Fruit fly (Drosophila melanogaster) whole organism, embryonic: ENCODE data around the gene CG6972.

Experiments used
- BtbVII ChIP-seq: fragments of 200-800 bp; sonication (Bioruptor generic); optimal IDR thresholded peaks from 3 replicates; lab custom pipeline; 2017; ENCODE audit warnings: missing biosample characterization, mild to moderate bottlenecking, missing genetic modification characterization
- Bteb2 ChIP-seq: fragments of 200-800 bp; sonication (Bioruptor generic); optimal IDR thresholded peaks from 2 replicates; lab custom pipeline; 2016; ENCODE audit warnings: missing biosample characterization, missing genetic modification characterization
- CG11085 ChIP-seq: fragments of 200-800 bp; sonication (Bioruptor generic); IDR thresholded peaks from 2 replicates; pipeline ENCODE4 v1.3.6; 2022; ENCODE audit warnings: missing biosample characterization, missing genetic modification characterization
- CG11247 ChIP-seq: fragments of 200-800 bp; sonication (Bioruptor generic); IDR thresholded peaks from 2 replicates; pipeline ENCODE4 v1.3.6; 2022; ENCODE audit warnings: missing biosample characterization, missing genetic modification characterization
- CG11695 ChIP-seq: fragments of 200-800 bp; sonication (Bioruptor generic); IDR thresholded peaks from 3 replicates; pipeline ENCODE4 v1.3.6; 2022; ENCODE audit warnings: missing biosample characterization, missing genetic modification characterization
- CG12104 ChIP-seq: fragments of 200-800 bp; sonication (Bioruptor generic); optimal IDR thresholded peaks from 3 replicates; lab custom pipeline; 2016; ENCODE audit warnings: missing biosample characterization, missing genetic modification characterization
- CG14710 ChIP-seq: fragments of 200-800 bp; sonication (Bioruptor generic); optimal IDR thresholded peaks from 3 replicates; lab custom pipeline; 2019; ENCODE audit warnings: missing biosample characterization, mild to moderate bottlenecking, missing genetic modification characterization, moderate library complexity
- CG15601 ChIP-seq: fragments of 200-800 bp; sonication (Bioruptor generic); optimal IDR thresholded peaks from 3 replicates; lab custom pipeline; 2019; ENCODE audit warnings: missing biosample characterization, mild to moderate bottlenecking, missing genetic modification characterization, moderate library complexity
- CG17612 ChIP-seq: fragments of 200-800 bp; sonication (Bioruptor generic); IDR thresholded peaks from 2 replicates; pipeline ENCODE4 v1.3.6; 2022; ENCODE audit warnings: missing biosample characterization, missing genetic modification characterization
- CG18619 ChIP-seq: fragments of 200-800 bp; sonication (Bioruptor generic); optimal IDR thresholded peaks from 3 replicates; lab custom pipeline; 2017; ENCODE audit warnings: missing biosample characterization, mild to moderate bottlenecking, missing genetic modification characterization
- CG2116 ChIP-seq: fragments of 200-800 bp; sonication (Bioruptor generic); optimal IDR thresholded peaks from 3 replicates; lab custom pipeline; 2018; ENCODE audit warnings: missing biosample characterization, mild to moderate bottlenecking, missing genetic modification characterization
- CG2199 ChIP-seq: fragments of 200-800 bp; sonication (Bioruptor generic); IDR thresholded peaks from 3 replicates; pipeline ENCODE4 v1.3.6; 2022; ENCODE audit warnings: missing biosample characterization, missing genetic modification characterization
- CG33557 ChIP-seq: fragments of 200-800 bp; sonication (Bioruptor generic); optimal IDR thresholded peaks from 2 replicates; lab custom pipeline; 2019; ENCODE audit warnings: missing biosample characterization, mild to moderate bottlenecking, missing genetic modification characterization, moderate library complexity
- CG3995 ChIP-seq: fragments of 200-800 bp; sonication (Bioruptor generic); optimal IDR thresholded peaks from 3 replicates; lab custom pipeline; 2016; ENCODE audit warnings: missing biosample characterization, missing genetic modification characterization
- CG6683 ChIP-seq: fragments of 200-800 bp; sonication (Bioruptor generic); optimal IDR thresholded peaks from 2 replicates; lab custom pipeline; 2017; ENCODE audit warnings: missing biosample characterization, mild to moderate bottlenecking, missing genetic modification characterization, missing genetic modification reagents
- CG6689 ChIP-seq: fragments of 200-800 bp; sonication (Bioruptor generic); IDR thresholded peaks from 2 replicates; pipeline ENCODE4 v1.3.6; 2022; ENCODE audit warnings: missing biosample characterization, missing genetic modification characterization
- CG6791 ChIP-seq: fragments of 200-800 bp; sonication (Bioruptor generic); IDR thresholded peaks from 3 replicates; pipeline ENCODE4 v1.3.6; 2022; ENCODE audit warnings: missing biosample characterization, missing genetic modification characterization; ENCODE audit not compliant: partially characterized antibody
- CG8478 ChIP-seq: fragments of >200 bp; optimal IDR thresholded peaks from 2 replicates; lab custom pipeline; 2018
- CG9817 ChIP-seq: fragments of 200-800 bp; sonication (Bioruptor generic); optimal IDR thresholded peaks from 2 replicates; lab custom pipeline; 2018; ENCODE audit warnings: missing biosample characterization, mild to moderate bottlenecking, missing genetic modification characterization, moderate library complexity
- Dad ChIP-seq: fragments of 200-800 bp; sonication (Bioruptor generic); optimal IDR thresholded peaks from 3 replicates; lab custom pipeline; 2016; ENCODE audit warnings: missing biosample characterization, missing genetic modification characterization
- Dbx ChIP-seq: fragments of 200-800 bp; sonication (Bioruptor generic); IDR thresholded peaks from 3 replicates; pipeline ENCODE4 v1.3.6; 2022; ENCODE audit warnings: missing biosample characterization, missing genetic modification characterization
- Doc3 ChIP-seq: fragments of 200-800 bp; sonication (Bioruptor generic); IDR thresholded peaks from 3 replicates; pipeline ENCODE4 v1.3.6; 2022; ENCODE audit warnings: missing biosample characterization, missing genetic modification characterization; ENCODE audit not compliant: partially characterized antibody
- Drgx ChIP-seq: fragments of 200-800 bp; sonication (Bioruptor generic); IDR thresholded peaks from 2 replicates; pipeline ENCODE4 v1.3.6; 2022; ENCODE audit warnings: missing biosample characterization, missing genetic modification characterization
- Hand ChIP-seq: fragments of 200-800 bp; sonication (Bioruptor generic); optimal IDR thresholded peaks from 2 replicates; lab custom pipeline; 2017; ENCODE audit warnings: mild to moderate bottlenecking, missing biosample characterization, missing genetic modification reagents, missing genetic modification characterization
- Hr39 ChIP-seq: fragments of >200 bp; optimal IDR thresholded peaks from 2 replicates; lab custom pipeline; 2017
- Jarid2 ChIP-seq: fragments of 200-800 bp; sonication (Bioruptor generic); optimal IDR thresholded peaks from 3 replicates; lab custom pipeline; 2017; ENCODE audit warnings: mild to moderate bottlenecking, missing biosample characterization, missing genetic modification reagents, missing genetic modification characterization
- Lim3 ChIP-seq: fragments of 200-800 bp; sonication (Bioruptor generic); IDR thresholded peaks from 2 replicates; pipeline ENCODE4 v1.3.6; 2022; ENCODE audit warnings: missing biosample characterization, missing genetic modification characterization
- Med ChIP-seq: fragments of 200-800 bp; sonication (Bioruptor generic); peaks from one replicate; lab custom pipeline; 2016; ENCODE audit warnings: missing biosample characterization, missing genetic modification characterization, mild to moderate bottlenecking, inconsistent platforms, moderate library complexity
- Opbp ChIP-seq: fragments of 200-800 bp; sonication (Bioruptor generic); IDR thresholded peaks from 3 replicates; pipeline ENCODE4 v1.3.6; 2022; ENCODE audit warnings: missing biosample characterization, missing genetic modification characterization; ENCODE audit not compliant: partially characterized antibody
- Rfx ChIP-seq: fragments of 200-800 bp; sonication (Bioruptor generic); IDR thresholded peaks from 2 replicates; pipeline ENCODE4 v1.3.6; 2022; ENCODE audit warnings: missing biosample characterization, missing genetic modification characterization
- Rx ChIP-seq: fragments of 200-800 bp; sonication (Bioruptor generic); IDR thresholded peaks from 2 replicates; pipeline ENCODE4 v1.3.6; 2022; ENCODE audit warnings: missing biosample characterization, missing genetic modification characterization
- Scr ChIP-seq: fragments of 200-800 bp; sonication (Bioruptor generic); IDR thresholded peaks from 2 replicates; pipeline ENCODE4 v1.3.6; 2022; ENCODE audit warnings: missing biosample characterization, missing genetic modification characterization; ENCODE audit not compliant: partially characterized antibody
- ash1 ChIP-seq: fragments of 200-800 bp; sonication (Bioruptor generic); optimal IDR thresholded peaks from 2 replicates; lab custom pipeline; 2018; ENCODE audit warnings: missing biosample characterization, mild to moderate bottlenecking, missing genetic modification characterization
- bbx ChIP-seq: fragments of 200-800 bp; sonication (Bioruptor generic); IDR thresholded peaks from 2 replicates; pipeline ENCODE4 v1.3.6; 2022; ENCODE audit warnings: missing biosample characterization, missing genetic modification characterization; ENCODE audit not compliant: partially characterized antibody
- chinmo ChIP-seq: fragments of 200-800 bp; sonication (Bioruptor generic); IDR thresholded peaks from 4 replicates; pipeline ENCODE4 v1.3.6; 2022; ENCODE audit warnings: missing biosample characterization, missing genetic modification characterization; ENCODE audit not compliant: partially characterized antibody
- corto ChIP-seq: fragments of 200-800 bp; sonication (Bioruptor generic); optimal IDR thresholded peaks from 2 replicates; lab custom pipeline; 2016; ENCODE audit warnings: missing biosample characterization, mild to moderate bottlenecking, missing genetic modification characterization, moderate library complexity
- dm ChIP-seq: fragments of 200-800 bp; sonication (Bioruptor generic); optimal IDR thresholded peaks from 3 replicates; lab custom pipeline; 2016; ENCODE audit warnings: missing biosample characterization, missing genetic modification characterization
- fd96Cb ChIP-seq: fragments of 200-800 bp; sonication (Bioruptor generic); optimal IDR thresholded peaks from 2 replicates; lab custom pipeline; 2018; ENCODE audit warnings: missing biosample characterization, mild to moderate bottlenecking, missing genetic modification characterization, moderate library complexity
- ftz-f1 ChIP-seq: fragments of 200-800 bp; sonication (Bioruptor generic); optimal IDR thresholded peaks from 2 replicates; lab custom pipeline; 2016; ENCODE audit warnings: missing biosample characterization, missing genetic modification characterization
- grau ChIP-seq: fragments of 200-800 bp; optimal IDR thresholded peaks from 3 replicates; lab custom pipeline; 2019; ENCODE audit warnings: missing biosample characterization, mild to moderate bottlenecking, missing genetic modification characterization, moderate library complexity
- grn ChIP-seq: fragments of 200-800 bp; sonication (Bioruptor generic); optimal IDR thresholded peaks from 3 replicates; lab custom pipeline; 2017; ENCODE audit warnings: missing biosample characterization, missing genetic modification characterization
- gsb ChIP-seq: fragments of 200-800 bp; sonication (Bioruptor generic); IDR thresholded peaks from 2 replicates; pipeline ENCODE4 v1.3.6; 2022; ENCODE audit warnings: missing biosample characterization, missing genetic modification characterization
- h ChIP-seq: fragments of >200 bp; optimal IDR thresholded peaks from 2 replicates; lab custom pipeline; 2017
- ind ChIP-seq: fragments of 200-800 bp; sonication (Bioruptor generic); optimal IDR thresholded peaks from 3 replicates; lab custom pipeline; 2016; ENCODE audit warnings: missing biosample characterization, missing genetic modification characterization
- lab ChIP-seq: fragments of 200-800 bp; sonication (Bioruptor generic); optimal IDR thresholded peaks from 3 replicates; lab custom pipeline; 2017; ENCODE audit warnings: missing biosample characterization, missing genetic modification characterization, mild to moderate bottlenecking, moderate library complexity, missing genetic modification reagents
- pnt ChIP-seq: fragments of 200-800 bp; sonication (Bioruptor generic); optimal IDR thresholded peaks from 3 replicates; lab custom pipeline; 2016; ENCODE audit warnings: missing biosample characterization, missing genetic modification characterization
- sd ChIP-seq: fragments of 200-800 bp; sonication (Bioruptor generic); optimal IDR thresholded peaks from 3 replicates; lab custom pipeline; 2018; ENCODE audit warnings: missing biosample characterization, mild to moderate bottlenecking, missing genetic modification characterization, moderate library complexity
- tin ChIP-seq: fragments of 200-800 bp; sonication (Bioruptor generic); optimal IDR thresholded peaks from 3 replicates; lab custom pipeline; 2016; ENCODE audit warnings: missing biosample characterization, missing genetic modification characterization
- tll ChIP-seq, 2 experiments: fragments of 200-800 bp in 1 of 2; fragments of >200 bp in 1 of 2; sonication (Bioruptor generic) in 1 of 2; optimal IDR thresholded peaks; 2 replicates each; lab custom pipeline; 2017 to 2019; ENCODE audit warnings: missing biosample characterization in 2 of 2, missing genetic modification characterization in 2 of 2, mild to moderate bottlenecking in 1 of 2, moderate library complexity in 1 of 2
- trh ChIP-seq: fragments of 200-800 bp; sonication (Bioruptor generic); optimal IDR thresholded peaks from 2 replicates; lab custom pipeline; 2016; ENCODE audit warnings: missing biosample characterization, missing genetic modification characterization
- tup ChIP-seq: fragments of 200-800 bp; sonication (Bioruptor generic); optimal IDR thresholded peaks from 2 replicates; lab custom pipeline; 2016; ENCODE audit warnings: missing biosample characterization, mild to moderate bottlenecking, missing genetic modification characterization, moderate library complexity
- zen ChIP-seq: fragments of 200-800 bp; sonication (Bioruptor generic); optimal IDR thresholded peaks from 3 replicates; lab custom pipeline; 2018; ENCODE audit warnings: missing biosample characterization, mild to moderate bottlenecking, missing genetic modification characterization, moderate library complexity

Gene CG6972

DNA sequence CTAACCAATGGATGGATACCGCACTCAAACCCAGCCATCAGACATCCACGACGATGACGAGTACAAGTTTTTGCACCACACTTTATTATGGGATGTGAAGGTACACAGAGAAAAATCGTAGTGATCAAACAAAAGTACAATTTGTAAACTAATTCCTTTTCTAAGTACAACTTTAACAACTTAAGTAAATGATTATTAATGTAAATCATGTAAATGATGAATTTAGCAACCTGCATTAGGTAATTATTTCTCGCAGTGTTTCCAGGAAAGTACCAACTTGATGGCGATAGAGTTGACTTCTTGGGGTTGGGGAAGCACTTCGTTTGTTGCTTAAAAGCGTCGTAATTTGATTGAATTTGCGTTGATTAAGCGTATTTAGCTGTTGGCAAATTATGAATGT lies 38.7 kb upstream of the CG6972 start (continued):
- TF ChIP-seq bbx (GFP tag; lab: Robert Waterston, UW): no peak
- no peak for TF ChIP-seq Drgx
- no peak for TF ChIP-seq CG11247 (GFP tag; lab: Robert Waterston, UW)
- TF ChIP-seq CG11085 (GFP tag; lab: Robert Waterston, UW): no peak
- peak; percentile 75 for TF ChIP-seq lab (GFP tag; lab: Kevin White, UChicago)
- peak; percentile 44 for TF ChIP-seq tin (GFP tag; lab: Kevin White, UChicago)
- TF ChIP-seq BtbVII (GFP tag; lab: Kevin White, UChicago): peak; percentile 55
- TF ChIP-seq CG14710 (tag; lab: Kevin White, UChicago): peak; percentile 29
- TF ChIP-seq tup (GFP tag; lab: Kevin White, UChicago): peak; percentile 47
- TF ChIP-seq Dad (GFP tag; lab: Kevin White, UChicago): no peak
- TF ChIP-seq CG33557 (GFP tag; lab: Kevin White, UChicago): no peak
- peak; percentile 72 for TF ChIP-seq grau (tag; lab: Kevin White, UChicago)
- no peak for TF ChIP-seq corto (GFP tag; lab: Kevin White, UChicago)
- no peak for TF ChIP-seq Scr
- TF ChIP-seq CG6791: no peak
- no peak for TF ChIP-seq CG17612 (GFP tag; lab: Robert Waterston, UW)
- peak; percentile 2 for TF ChIP-seq CG2116 (GFP tag; lab: Kevin White, UChicago)
- no peak for TF ChIP-seq zen (tag; lab: Kevin White, UChicago)
- peak; percentile 45 for TF ChIP-seq Hand (GFP tag; lab: Kevin White, UChicago)
- peak; percentile 70 for TF ChIP-seq CG9817 (tag; lab: Kevin White, UChicago)
- TF ChIP-seq grn: no peak
- no peak for TF ChIP-seq dm (GFP tag; lab: Kevin White, UChicago)
- TF ChIP-seq CG6689 (GFP tag; lab: Robert Waterston, UW): peak; percentile 54; the same call in 1 of the 2 replicates
- TF ChIP-seq tll (GFP tag; optimal IDR thresholded peaks at IDR 0.05; lab: Kevin White, UChicago): no peak
- TF ChIP-seq Opbp (GFP tag; lab: Robert Waterston, UW): no peak
- no peak for TF ChIP-seq chinmo
- TF ChIP-seq Med: peak; percentile 89
- TF ChIP-seq Rx (GFP tag; lab: Robert Waterston, UW): no peak
- peak; percentile 33; the same call in 1 of the 3 replicates for TF ChIP-seq CG11695 (GFP tag; lab: Robert Waterston, UW)
- TF ChIP-seq h (lab: Kevin White, UChicago): no peak
- no peak for TF ChIP-seq CG6683 (GFP tag; lab: Kevin White, UChicago)
- TF ChIP-seq gsb: 0 out of 2 replicates have a peak, but pooled peaks have one; percentile 13
- no peak for TF ChIP-seq CG3995
- TF ChIP-seq, all 482 proteins: peak for 255

DNA sequence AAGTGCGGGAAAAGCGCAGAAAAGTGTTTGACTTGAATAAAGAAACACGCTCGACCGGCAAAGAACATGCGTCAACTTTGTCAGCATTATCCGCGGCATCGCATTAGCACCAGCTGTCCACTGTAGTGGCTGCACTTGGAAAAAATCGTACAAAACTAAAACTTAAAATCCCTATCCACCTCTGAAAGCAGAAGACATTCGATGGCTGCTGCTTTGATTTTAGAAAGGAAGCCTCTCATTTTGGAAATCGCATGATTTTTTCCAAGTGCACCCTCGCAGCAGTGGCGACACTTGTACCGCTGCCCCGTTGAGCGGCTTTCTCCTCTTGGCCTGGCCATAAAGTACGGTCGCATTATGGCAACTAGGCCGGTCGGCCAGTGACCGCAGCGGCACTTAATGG lies 37.5 kb upstream of the CG6972 start:
- TF ChIP-seq Lim3 (GFP tag; lab: Robert Waterston, UW) (no peak), Jarid2 (no peak), fd96Cb (tag; lab: Kevin White, UChicago) (peak; percentile 43), CG8478 (lab: Kevin White, UChicago) (no peak), ash1 (GFP tag; lab: Kevin White, UChicago) (no peak), ind (peak; percentile 51), Doc3 (no peak), corto (GFP tag; lab: Kevin White, UChicago) (no peak), pnt (GFP tag; lab: Kevin White, UChicago) (no peak), Hr39 (no peak), CG18619 (no peak), trh (GFP tag; lab: Kevin White, UChicago) (no peak), CG12104 (no peak), sd (tag; lab: Kevin White, UChicago) (no peak), Bteb2 (GFP tag; lab: Kevin White, UChicago) (no peak), CG15601 (tag; lab: Kevin White, UChicago) (no peak), Dbx (GFP tag; lab: Robert Waterston, UW) (peak; percentile 46; the same call in 1 of the 3 replicates), CG2199 (GFP tag; lab: Robert Waterston, UW) (no peak), Rfx (GFP tag; lab: Robert Waterston, UW) (no peak; the same call in 1 of the 2 replicates), Dad (GFP tag; lab: Kevin White, UChicago) (no peak), ftz-f1 (no peak)
